Worm (Caenorhabditis elegans): ENCODE measurements around the gene T22G5.1.

T22G5.1 gene

DNA sequence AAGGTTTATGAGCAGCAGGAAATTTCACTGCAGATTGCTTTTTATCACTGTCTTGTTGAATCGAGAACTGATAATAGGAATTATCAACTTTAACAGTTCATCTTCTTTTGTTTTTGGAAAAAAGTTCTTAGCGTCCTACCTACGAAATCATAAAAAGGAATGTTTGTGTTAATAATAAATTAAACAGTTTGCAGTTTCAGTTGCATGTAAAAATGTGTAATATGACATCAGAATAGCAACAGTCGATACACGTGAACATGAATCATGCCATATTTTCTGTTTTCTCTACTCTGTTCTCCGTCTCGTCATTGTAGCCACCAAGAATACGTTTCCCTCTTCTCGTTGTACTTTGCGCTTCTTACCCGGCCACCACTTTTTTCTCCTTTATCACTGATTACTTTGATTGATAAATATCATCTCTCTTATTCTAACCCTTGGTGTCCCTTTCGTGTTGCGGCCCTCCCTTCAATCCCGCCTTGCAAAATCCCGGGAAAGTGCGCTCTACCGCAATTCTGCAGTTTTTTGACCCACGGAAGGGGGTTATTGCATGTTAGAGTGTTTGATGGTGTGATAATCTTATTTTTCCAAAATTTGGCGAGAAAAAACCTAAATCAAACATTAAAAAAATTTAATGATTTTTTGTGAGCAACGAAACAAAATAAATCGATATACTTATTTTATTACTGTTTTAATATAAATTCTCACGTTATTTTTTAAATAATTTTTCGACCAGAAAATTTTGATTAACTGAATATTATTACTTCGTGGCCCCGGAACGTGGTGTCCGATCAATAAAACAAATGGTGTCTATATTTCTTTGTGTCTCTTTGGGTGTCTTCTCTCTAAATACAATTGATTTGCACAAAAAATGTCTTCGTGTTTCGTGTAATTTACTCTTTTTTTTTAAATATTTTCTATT is 16.1 kb downstream of the T22G5.1 start, which contains the start of gene sptl-3 (continued):
- TF ChIP-seq sdz-12 (GFP tag; optimal IDR thresholded peaks at IDR 0.05): no peak
- peak; percentile 39 for TF ChIP-seq mep-1 (tag; optimal IDR thresholded peaks at IDR 0.05)
- TF ChIP-seq nhr-6 (tag; optimal IDR thresholded peaks at IDR 0.05): peak; percentile 19
- peak; percentile 92 for TF ChIP-seq aha-1 (tag)

DNA sequence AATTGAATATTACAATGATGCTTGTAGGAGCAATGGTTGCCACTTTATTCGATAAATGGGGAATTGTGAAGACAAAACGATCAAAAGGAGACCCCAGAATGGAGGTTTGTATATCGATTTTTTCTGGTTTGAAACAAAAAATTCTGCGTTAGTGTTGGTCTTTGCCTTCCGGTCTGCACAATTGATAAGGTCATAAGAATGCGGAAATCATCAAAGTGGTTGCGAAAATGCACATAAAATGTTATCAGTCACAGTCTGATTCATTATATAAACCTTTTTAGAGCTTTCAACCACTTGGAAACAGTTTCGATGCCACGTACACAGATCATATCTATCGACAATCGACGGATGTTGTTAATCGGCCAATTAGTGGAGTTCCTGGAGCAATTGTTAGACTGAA is 17.0 kb downstream of the T22G5.1 start:
- TF ChIP-seq unc-62 (GFP tag; optimal IDR thresholded peaks at IDR 0.05 in 1 of 2): no peak
- TF ChIP-seq unc-62 (tag; optimal IDR thresholded peaks at IDR 0.05): no peak
- peak; percentile 75 for TF ChIP-seq aha-1 (tag)
- no peak for TF ChIP-seq saeg-2 (GFP tag; IDR thresholded peaks at IDR 0.05)
- TF ChIP-seq daf-8 (GFP tag; IDR thresholded peaks at IDR 0.05): no peak
- TF ChIP-seq hmg-1.1 (GFP tag; IDR thresholded peaks at IDR 0.05): no peak
- TF ChIP-seq nhr-77 (tag; optimal IDR thresholded peaks at IDR 0.05): peak; percentile 61
- no peak for TF ChIP-seq nhr-10 (tag; optimal IDR thresholded peaks at IDR 0.05)
- TF ChIP-seq dmd-8 (GFP tag; IDR thresholded peaks at IDR 0.05): no peak
- TF ChIP-seq lin-1 (GFP tag; IDR thresholded peaks at IDR 0.05): peak; percentile 80
- peak; percentile 6 for TF ChIP-seq duxl-1 (tag; optimal IDR thresholded peaks at IDR 0.05; ENCODE audit: poor library complexity)
- TF ChIP-seq mep-1 (tag; optimal IDR thresholded peaks at IDR 0.05): no peak
- no peak for TF ChIP-seq F10B5.3 (tag; optimal IDR thresholded peaks at IDR 0.05)
- no peak for TF ChIP-seq nhr-11 (tag; optimal IDR thresholded peaks at IDR 0.05)
- no peak for TF ChIP-seq zfp-3 (GFP tag; conservative IDR thresholded peaks at IDR 0.05)
- peak; percentile 65 for TF ChIP-seq nhr-28 (tag; optimal IDR thresholded peaks at IDR 0.05)
- peak; percentile 12 for TF ChIP-seq nhr-6 (tag; optimal IDR thresholded peaks at IDR 0.05)
- TF ChIP-seq nhr-102 (tag; optimal IDR thresholded peaks at IDR 0.05): no peak
- no peak for TF ChIP-seq ces-1 (GFP tag; optimal IDR thresholded peaks at IDR 0.05)
- TF ChIP-seq cey-2 (tag; optimal IDR thresholded peaks at IDR 0.05; ENCODE audit: borderline replicate concordance, insufficient read depth): no peak
- TF ChIP-seq ceh-20 (GFP tag; IDR thresholded peaks at IDR 0.05): no peak
- TF ChIP-seq F44E2.7 (GFP tag; IDR thresholded peaks at IDR 0.05): no peak
- peak; percentile 86 for TF ChIP-seq php-3 (GFP tag; IDR thresholded peaks at IDR 0.05)
- no peak for TF ChIP-seq fos-1 (tag; optimal IDR thresholded peaks at IDR 0.05)
- TF ChIP-seq Y48G9A.11 (GFP tag; IDR thresholded peaks at IDR 0.05): no peak
- peak; percentile 87 for TF ChIP-seq dmd-6 (GFP tag; IDR thresholded peaks at IDR 0.05)
- peak; percentile 53 for TF ChIP-seq dve-1 (tag; optimal IDR thresholded peaks at IDR 0.05; ENCODE audit: insufficient read depth)
- 0 out of 2 replicates have a peak, but pooled peaks have one; percentile 10 for TF ChIP-seq tra-1 (GFP tag; IDR thresholded peaks at IDR 0.05)
- TF ChIP-seq lir-3 (tag; optimal IDR thresholded peaks at IDR 0.05): no peak
- no peak for TF ChIP-seq nhr-48 (tag; optimal IDR thresholded peaks at IDR 0.05)
- no peak for TF ChIP-seq ztf-11 (tag; optimal IDR thresholded peaks at IDR 0.05)
- TF ChIP-seq pha-4 (GFP tag; IDR thresholded peaks at IDR 0.05): no peak
- no peak for TF ChIP-seq pha-4 (tag; optimal IDR thresholded peaks at IDR 0.05)
- TF ChIP-seq hlh-11 (tag; optimal IDR thresholded peaks at IDR 0.05): peak; percentile 62
- TF ChIP-seq pqm-1 (tag; optimal IDR thresholded peaks at IDR 0.05): peak; percentile 88
- no peak for TF ChIP-seq attf-4 (tag; optimal IDR thresholded peaks at IDR 0.05)

DNA sequence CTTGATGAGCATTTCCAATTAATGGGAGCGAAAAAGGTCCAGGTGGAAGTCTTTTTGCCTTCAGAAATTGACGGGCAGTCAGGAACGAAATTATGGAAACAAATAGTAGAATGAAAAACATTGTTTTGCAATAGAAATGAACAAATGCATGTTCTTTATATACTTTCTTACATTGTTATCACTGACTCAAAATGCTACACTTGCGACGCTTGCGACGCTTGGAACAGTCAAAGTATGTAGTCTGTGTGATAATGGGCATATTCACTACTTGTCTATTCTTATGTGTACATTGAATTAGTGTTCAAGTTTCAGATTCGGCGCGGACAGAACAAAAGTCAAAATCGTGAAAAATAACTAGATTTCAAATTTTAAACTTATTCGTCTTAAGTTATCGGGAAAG is 21.7 kb downstream of the T22G5.1 start, which contains the start of gene cyp-35C1:
TSS of gene cyp-35C1 (minus strand) at position 132 of the 400 bp plus-strand sequence.
- TF ChIP-seq pqm-1 (tag; optimal IDR thresholded peaks at IDR 0.05) (peak; percentile 12), nhr-77 (tag; optimal IDR thresholded peaks at IDR 0.05) (peak; percentile 69), nhr-42 (GFP tag; IDR thresholded peaks at IDR 0.05) (no peak), aha-1 (tag) (peak; percentile 49), ceh-82 (tag; optimal IDR thresholded peaks at IDR 0.05) (no peak), hlh-11 (tag; optimal IDR thresholded peaks at IDR 0.05) (peak; percentile 15), daf-16 (GFP tag; optimal IDR thresholded peaks at IDR 0.05) (no peak), daf-16 (tag; optimal IDR thresholded peaks at IDR 0.05) (peak; percentile 39), saeg-2 (GFP tag; IDR thresholded peaks at IDR 0.05) (0 out of 2 replicates have a peak, but pooled peaks have one; percentile 33), fkh-10 (GFP tag; optimal IDR thresholded peaks at IDR 0.05) (no peak), dve-1 (tag; optimal IDR thresholded peaks at IDR 0.05; ENCODE audit: insufficient read depth) (peak; percentile 19), nhr-28 (tag; optimal IDR thresholded peaks at IDR 0.05) (peak; percentile 93), gei-8 (GFP tag; optimal IDR thresholded peaks at IDR 0.05) (no peak), dmd-6 (GFP tag; IDR thresholded peaks at IDR 0.05) (0 out of 2 replicates have a peak, but pooled peaks have one; percentile 11)

All from whole organism, L4 larva.